Worm (Caenorhabditis elegans): ENCODE results near the gene stt-3.

- TF ChIP-seq nhr-28 (tag; optimal IDR thresholded peaks at IDR 0.05) = no peak
- TF ChIP-seq pha-4 (tag; optimal IDR thresholded peaks at IDR 0.05) = no peak
- no peak for TF ChIP-seq lin-32 (GFP tag; optimal IDR thresholded peaks at IDR 0.05)
- no peak for TF ChIP-seq mab-5 (tag; optimal IDR thresholded peaks at IDR 0.05)
- no peak for TF ChIP-seq ces-1 (GFP tag; optimal IDR thresholded peaks at IDR 0.05)
- TF ChIP-seq ztf-11 (tag; optimal IDR thresholded peaks at IDR 0.05) = no peak
- TF ChIP-seq unc-62 (GFP tag; optimal IDR thresholded peaks at IDR 0.05) = no peak
- no peak for TF ChIP-seq unc-39 (tag; optimal IDR thresholded peaks at IDR 0.05)
- no peak for TF ChIP-seq ceh-39 (tag; optimal IDR thresholded peaks at IDR 0.05)
Measured at ce11 chrIII:6261985-6262384, 13.5 kb downstream of the stt-3 start, which contains the start of gene srg-4.
